Fruit fly (Drosophila melanogaster): Measurements from ENCODE around the gene Septin2.
A peak's percentile ranks its signal among the peaks of the same experiment; 100 is the strongest.

DNA sequence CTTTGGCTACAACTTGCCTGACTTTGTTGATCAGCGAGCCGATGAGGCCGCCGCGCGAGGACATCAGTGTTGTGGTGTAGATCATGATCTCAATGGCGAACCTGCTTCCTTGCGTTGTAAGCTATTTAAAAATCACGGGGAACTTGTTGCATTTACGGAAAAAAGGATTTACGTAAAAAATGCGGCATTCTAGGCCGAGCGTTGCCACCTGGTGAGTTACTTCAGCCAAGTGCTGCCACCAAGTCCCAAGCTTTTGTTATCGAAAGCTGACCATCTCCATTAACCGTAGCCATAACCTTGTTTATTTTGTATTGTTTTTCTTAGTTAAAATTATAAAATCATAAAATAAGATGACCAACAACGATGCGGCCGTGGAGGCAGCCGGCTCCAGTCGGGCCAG is 11.4 kb downstream of the Septin2 start, which contains the start of the genes TFAM and CG5412:
- TF ChIP-seq CG8478 (optimal IDR thresholded peaks at IDR 0.05), result no peak
- peak in 1 of 2 experiments; percentile 31 for TF ChIP-seq CTCF (optimal IDR thresholded peaks at IDR 0.05)
